Worm (Caenorhabditis elegans) whole organism, late embryonic: ENCODE data around the gene txt-12.
"Not testable (repeated sequence)": the region's sequence is repeated elsewhere in the genome, so short reads cannot be mapped to it uniquely, and the experiment has no call there.

ENCODE experiments used
- C08G9.2 ChIP-seq: sonication (generic microtip); optimal IDR thresholded peaks from 2 replicates; lab custom pipeline; 2016; ENCODE audit warnings: mild to moderate bottlenecking, missing genetic modification characterization, moderate library complexity, missing compliant biosample characterization
- F13H6.1 ChIP-seq: sonication (generic microtip); optimal IDR thresholded peaks from 2 replicates; lab custom pipeline; 2016; ENCODE audit warnings: missing genetic modification characterization, missing compliant biosample characterization
- K02D7.2 ChIP-seq: sonication (generic microtip); optimal IDR thresholded peaks from 2 replicates; lab custom pipeline; 2017; ENCODE audit warnings: mild to moderate bottlenecking, missing genetic modification characterization, missing compliant biosample characterization
- K09A11.1 ChIP-seq: sonication (generic microtip); optimal IDR thresholded peaks from 2 replicates; lab custom pipeline; 2017; ENCODE audit warnings: antibody characterized with exemption, mild to moderate bottlenecking, missing genetic modification characterization, missing compliant biosample characterization; ENCODE audit not compliant: insufficient read depth
- ama-1 ChIP-seq: fragments of 150-350 bp; optimal IDR thresholded peaks from 2 replicates; lab custom pipeline; 2014
- ceh-14 ChIP-seq: sonication (generic microtip); optimal IDR thresholded peaks from 2 replicates; lab custom pipeline; 2016; ENCODE audit warnings: missing genotype, missing genetic modification characterization, missing compliant biosample characterization
- ceh-18 ChIP-seq: sonication (generic microtip); optimal IDR thresholded peaks from 2 replicates; lab custom pipeline; 2016; ENCODE audit warnings: missing genetic modification characterization, missing compliant biosample characterization
- ceh-2 ChIP-seq: sonication (generic microtip); optimal IDR thresholded peaks from 2 replicates; lab custom pipeline; 2016; ENCODE audit warnings: missing genotype, missing genetic modification characterization, missing compliant biosample characterization
- ceh-22 ChIP-seq: sonication (generic microtip); optimal IDR thresholded peaks from 2 replicates; lab custom pipeline; 2017; ENCODE audit warnings: missing biosample characterization, missing genetic modification characterization
- ceh-34 ChIP-seq: sonication (generic microtip); optimal IDR thresholded peaks from 2 replicates; lab custom pipeline; 2016; ENCODE audit warnings: mild to moderate bottlenecking, missing genetic modification characterization, missing compliant biosample characterization
- ceh-48 ChIP-seq: sonication (generic microtip); optimal IDR thresholded peaks from 2 replicates; lab custom pipeline; 2016; ENCODE audit warnings: missing genetic modification characterization, inconsistent platforms, missing compliant biosample characterization
- ceh-6 ChIP-seq: fragments of 200-800 bp; sonication (Bioruptor generic); optimal IDR thresholded peaks from 2 replicates; lab custom pipeline; 2018; ENCODE audit warnings: mild to moderate bottlenecking, missing genetic modification characterization, missing compliant biosample characterization
- ceh-9 ChIP-seq: sonication (generic microtip); optimal IDR thresholded peaks from 2 replicates; lab custom pipeline; 2016; ENCODE audit warnings: mild to moderate bottlenecking, missing genetic modification characterization, inconsistent platforms, missing compliant biosample characterization
- dve-1 ChIP-seq: sonication (generic microtip); optimal IDR thresholded peaks from 2 replicates; lab custom pipeline; 2017; ENCODE audit warnings: antibody characterized with exemption, mild to moderate bottlenecking, missing genetic modification characterization, missing compliant biosample characterization
- elt-2 ChIP-seq: sonication (generic microtip); optimal IDR thresholded peaks from 2 replicates; lab custom pipeline; 2016; ENCODE audit warnings: missing genetic modification reagents, missing genetic modification characterization, missing compliant biosample characterization
- ets-4 ChIP-seq: sonication (generic microtip); optimal IDR thresholded peaks from 2 replicates; lab custom pipeline; 2016; ENCODE audit warnings: missing genetic modification characterization, missing compliant biosample characterization
- hlh-13 ChIP-seq: fragments of 200-800 bp; sonication (Bioruptor generic); optimal IDR thresholded peaks from 2 replicates; lab custom pipeline; 2018; ENCODE audit warnings: mild to moderate bottlenecking, missing genetic modification characterization, missing compliant biosample characterization
- hlh-30 ChIP-seq: sonication (generic microtip); optimal IDR thresholded peaks from 2 replicates; lab custom pipeline; 2017; ENCODE audit warnings: antibody characterized with exemption, missing genetic modification characterization, missing compliant biosample characterization; ENCODE audit not compliant: insufficient read depth
- hlh-6 ChIP-seq: sonication (generic microtip); optimal IDR thresholded peaks from 2 replicates; lab custom pipeline; 2016; ENCODE audit warnings: missing genotype, missing genetic modification characterization, missing compliant biosample characterization
- hlh-8 ChIP-seq: sonication (generic microtip); optimal IDR thresholded peaks from 2 replicates; lab custom pipeline; 2016; ENCODE audit warnings: missing genotype, missing genetic modification characterization, missing compliant biosample characterization
- lim-6 ChIP-seq: sonication (generic microtip); optimal IDR thresholded peaks from 2 replicates; lab custom pipeline; 2016; ENCODE audit warnings: missing genetic modification characterization, missing compliant biosample characterization
- madf-2 ChIP-seq: sonication (generic microtip); optimal IDR thresholded peaks from 2 replicates; lab custom pipeline; 2017; ENCODE audit warnings: missing genetic modification characterization, missing compliant biosample characterization
- nfya-1 ChIP-seq: sonication (generic microtip); optimal IDR thresholded peaks from 2 replicates; lab custom pipeline; 2017; ENCODE audit warnings: missing genetic modification characterization, mild to moderate bottlenecking, missing compliant biosample characterization, antibody characterized with exemption, moderate library complexity
- nhr-11 ChIP-seq: fragments of 150-350 bp; optimal IDR thresholded peaks from 2 replicates; lab custom pipeline; 2014; ENCODE audit warnings: missing biosample characterization, missing genetic modification characterization
- odd-2 ChIP-seq: sonication (generic microtip); optimal IDR thresholded peaks from 2 replicates; lab custom pipeline; 2017; ENCODE audit warnings: antibody characterized with exemption, mild to moderate bottlenecking, missing genetic modification characterization, missing compliant biosample characterization
- pag-3 ChIP-seq: sonication (generic microtip); optimal IDR thresholded peaks from 2 replicates; lab custom pipeline; 2016; ENCODE audit warnings: missing compliant biosample characterization, missing genetic modification characterization, borderline replicate concordance
- pat-9 ChIP-seq: fragments of 200-800 bp; sonication (Bioruptor generic); optimal IDR thresholded peaks from 2 replicates; lab custom pipeline; 2018; ENCODE audit warnings: mild to moderate bottlenecking, missing genetic modification characterization, moderate library complexity, missing compliant biosample characterization
- pqm-1 ChIP-seq: sonication (generic microtip); optimal IDR thresholded peaks from 2 replicates; lab custom pipeline; 2016; ENCODE audit warnings: missing genetic modification characterization, missing compliant biosample characterization
- sox-2 ChIP-seq: fragments of 200-800 bp; sonication (Bioruptor generic); IDR thresholded peaks from 2 replicates; pipeline ENCODE4 v1.3.6; 2022; ENCODE audit warnings: missing genetic modification reagents, missing genetic modification characterization, missing compliant biosample characterization
- tbx-7 ChIP-seq: sonication (generic microtip); optimal IDR thresholded peaks from 2 replicates; lab custom pipeline; 2016; ENCODE audit warnings: missing genotype, missing genetic modification characterization, missing compliant biosample characterization
- unc-3 ChIP-seq, 2 experiments: fragments of 200-800 bp in 1 of 2; sonication (Bioruptor generic) in 1 of 2; sonication (generic microtip) in 1 of 2; conservative IDR thresholded peaks in 1 of 2; optimal IDR thresholded peaks in 1 of 2; 2 replicates each; pipeline versions ENCODE4 v1.3.6 to Lab custom; 2016 to 2022; ENCODE audit warnings: missing compliant biosample characterization in 2 of 2, missing genetic modification characterization in 2 of 2, missing genetic modification reagents in 1 of 2
- unc-86 ChIP-seq: sonication (generic microtip); optimal IDR thresholded peaks from 2 replicates; lab custom pipeline; 2016; ENCODE audit warnings: missing genetic modification characterization, missing compliant biosample characterization
- zip-5 ChIP-seq: sonication (generic microtip); optimal IDR thresholded peaks from 2 replicates; lab custom pipeline; 2016; ENCODE audit warnings: missing genetic modification characterization, missing compliant biosample characterization

Gene txt-12

DNA sequence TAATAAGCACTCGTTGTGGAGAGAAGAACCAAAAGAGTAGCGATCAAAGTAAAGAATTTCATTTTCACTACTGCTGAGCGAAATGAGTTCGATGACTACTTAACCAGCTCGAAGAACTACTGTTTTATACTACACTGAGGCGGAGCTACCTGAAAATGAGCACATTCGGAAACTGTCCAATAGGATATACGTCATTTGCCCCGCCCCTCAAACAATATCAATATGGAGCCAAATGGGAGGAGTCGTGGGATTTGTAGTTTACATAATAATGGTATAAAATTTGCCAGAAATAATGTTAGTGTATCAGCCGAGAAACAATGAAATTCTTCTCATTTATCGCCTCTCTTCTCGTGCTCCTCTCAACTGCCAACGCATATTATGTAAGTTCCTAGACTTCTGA, 3.3 kb upstream of the txt-12 start, which contains the start of the genes C01G10.5 and C01G10.4:
TSS of gene C01G10.5 (minus strand) at position 101 of the 400 bp plus-strand sequence.
TSS of gene C01G10.4 (plus strand) at position 303 of the 400 bp plus-strand sequence.
- no peak for TF ChIP-seq pag-3 (tag; lab: Kevin White, UChicago)
- no peak for TF ChIP-seq pqm-1 (tag; lab: Kevin White, UChicago)
- TF ChIP-seq ceh-6 (GFP tag; lab: Kevin White, UChicago) = no peak
- no peak for TF ChIP-seq unc-86 (tag; lab: Kevin White, UChicago)
- no peak for TF ChIP-seq ceh-48

DNA sequence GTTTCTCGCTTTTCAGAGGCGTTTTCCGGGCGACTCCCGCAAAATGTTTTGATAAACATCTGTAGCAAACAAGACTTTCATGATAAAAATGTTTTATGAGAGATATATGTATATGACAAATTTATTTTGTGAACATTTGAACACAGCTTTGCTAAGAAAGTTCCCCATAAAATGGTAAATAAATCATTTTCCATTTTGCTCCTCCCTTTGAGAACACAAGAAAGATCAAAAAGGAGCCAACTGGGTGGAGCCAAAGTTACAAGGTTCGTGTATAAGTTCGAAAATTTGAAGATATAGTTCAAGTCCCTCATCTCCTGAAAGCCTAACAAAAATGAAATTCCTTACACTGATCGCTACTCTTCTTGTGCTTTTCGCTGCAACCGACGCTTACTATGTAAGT, 2.3 kb upstream of the txt-12 start, which contains the start of gene C01G10.17:
TSS of gene C01G10.17 (plus strand) at position 301 of the 400 bp plus-strand sequence.
- TF ChIP-seq madf-2 (tag; lab: Kevin White, UChicago) (no peak), hlh-6 (tag; lab: Kevin White, UChicago) (no peak), ceh-34 (tag; lab: Kevin White, UChicago) (no peak), ets-4 (no peak)

DNA sequence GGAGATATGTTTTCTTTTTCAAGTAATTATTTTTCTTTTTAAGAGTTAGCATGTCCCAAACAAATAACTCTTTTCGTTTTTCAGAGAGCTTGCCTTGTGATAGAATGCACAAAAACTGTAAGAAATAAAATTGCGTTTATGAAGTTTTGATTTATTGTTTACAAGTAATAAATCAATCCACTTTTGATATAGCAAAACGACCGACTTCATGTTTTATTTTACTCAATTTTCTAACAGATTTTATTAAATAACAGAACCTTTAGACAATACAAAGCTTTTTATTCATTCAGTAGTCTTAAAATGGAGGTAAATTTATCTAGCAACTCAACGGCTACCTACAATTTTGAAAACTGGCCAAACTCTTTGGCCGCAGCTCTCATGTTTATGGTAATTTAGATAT, 2.0 kb downstream of the txt-12 start, which contains the start of gene srx-78:
TSS of gene srx-78 (plus strand) at position 301 of the 400 bp plus-strand sequence.
- TF ChIP-seq hlh-30 (tag; lab: Kevin White, UChicago) = no peak

DNA sequence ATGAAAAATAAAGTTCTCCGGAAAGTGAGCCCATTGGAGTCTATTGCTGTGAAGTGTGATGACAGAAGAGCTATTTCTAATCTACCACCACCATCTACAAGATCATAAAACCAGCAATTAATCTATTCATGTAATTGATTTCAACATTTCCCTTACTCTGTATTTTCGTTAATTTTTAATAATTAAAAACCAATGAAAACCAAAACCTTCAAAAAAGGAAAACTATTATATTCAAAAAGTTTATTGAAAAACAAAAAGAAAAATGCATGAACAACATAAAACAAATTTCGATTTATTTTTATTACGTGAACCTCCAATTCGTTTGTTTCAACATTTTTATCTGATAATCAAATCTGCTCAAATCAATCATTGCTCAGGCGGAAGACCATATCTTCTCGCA, 6.7 kb downstream of the txt-12 start, which contains the start of gene C01G10.1:
TSS of gene C01G10.1 (plus strand) at position 301 of the 400 bp plus-strand sequence.
- no peak for TF ChIP-seq dve-1

DNA sequence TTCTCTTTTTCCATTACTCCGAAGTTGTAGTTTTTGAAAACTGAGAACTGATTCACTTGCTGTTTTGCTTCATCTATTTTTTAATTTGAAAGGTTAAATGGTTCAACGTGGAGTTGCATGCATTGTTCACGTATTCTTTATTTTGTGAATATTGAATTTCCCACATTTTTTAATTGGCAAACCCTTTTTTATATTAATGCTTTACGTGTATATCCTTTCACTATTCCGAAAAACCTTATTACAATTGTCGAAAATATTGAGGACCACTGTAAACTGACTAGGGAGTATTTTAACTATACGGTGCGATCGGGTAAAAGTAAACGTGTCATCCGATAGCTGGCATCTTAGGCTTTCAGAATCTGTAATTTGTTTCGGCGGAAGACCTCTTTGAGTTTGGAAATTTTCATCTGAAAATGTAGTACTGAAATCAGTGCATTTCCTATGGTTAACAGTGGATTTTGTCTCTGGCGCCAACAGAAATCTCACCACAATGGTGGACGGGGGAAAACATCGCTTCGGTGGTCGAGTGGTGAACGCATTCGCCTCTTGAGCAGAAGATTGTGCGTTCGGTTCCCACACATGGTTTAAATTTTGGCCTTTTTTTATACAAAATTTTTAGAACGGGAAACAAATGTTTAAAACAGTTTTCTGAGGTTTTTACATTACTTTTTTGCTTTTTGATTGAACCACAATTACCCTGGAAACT, 13.3 kb downstream of the txt-12 start, which contains the start of gene C01G10.14:
TSS of gene C01G10.14 (minus strand) at position 51 of the 706 bp plus-strand sequence.
- TF ChIP-seq nfya-1 (tag; lab: Kevin White, UChicago); zip-5 (tag; lab: Kevin White, UChicago); lim-6: not testable (repeated sequence)

DNA sequence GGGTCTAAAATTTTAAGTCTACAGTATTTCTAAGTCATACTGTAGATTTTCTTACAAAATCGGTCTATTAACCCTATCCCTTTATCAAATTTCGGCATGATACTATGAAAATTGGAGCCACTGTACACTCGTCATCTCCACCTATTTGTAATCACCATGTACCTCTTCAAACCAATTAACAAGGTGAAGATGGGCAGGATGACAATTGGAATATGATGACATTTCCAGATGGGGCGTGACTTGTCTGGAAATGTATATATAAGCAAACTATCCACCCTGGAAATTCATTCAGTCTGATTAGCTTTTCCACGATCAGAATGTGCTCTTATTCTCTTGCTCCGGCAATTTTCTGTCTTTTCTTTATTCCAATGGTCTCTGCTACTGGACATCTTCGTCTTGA, 16.5 kb downstream of the txt-12 start, which contains the start of gene Y75B12A.2:
TSS of gene Y75B12A.2 (plus strand) at position 301 of the 400 bp plus-strand sequence.
- TF ChIP-seq dve-1 (no peak), ceh-2 (no peak), K02D7.2 (tag; lab: Kevin White, UChicago) (no peak), unc-3 (GFP tag; conservative IDR thresholded peaks at IDR 0.05; lab: Robert Waterston, UW) (no peak), unc-3 (tag; optimal IDR thresholded peaks at IDR 0.05; lab: Kevin White, UChicago) (no peak), K09A11.1 (tag; lab: Kevin White, UChicago) (no peak), tbx-7 (tag; lab: Kevin White, UChicago) (no peak), hlh-8 (tag; lab: Kevin White, UChicago) (no peak), hlh-13 (GFP tag; lab: Kevin White, UChicago) (no peak), lim-6 (no peak), elt-2 (tag; lab: Kevin White, UChicago) (no peak), C08G9.2 (tag; lab: Kevin White, UChicago) (no peak), odd-2 (tag; lab: Kevin White, UChicago) (no peak)

DNA sequence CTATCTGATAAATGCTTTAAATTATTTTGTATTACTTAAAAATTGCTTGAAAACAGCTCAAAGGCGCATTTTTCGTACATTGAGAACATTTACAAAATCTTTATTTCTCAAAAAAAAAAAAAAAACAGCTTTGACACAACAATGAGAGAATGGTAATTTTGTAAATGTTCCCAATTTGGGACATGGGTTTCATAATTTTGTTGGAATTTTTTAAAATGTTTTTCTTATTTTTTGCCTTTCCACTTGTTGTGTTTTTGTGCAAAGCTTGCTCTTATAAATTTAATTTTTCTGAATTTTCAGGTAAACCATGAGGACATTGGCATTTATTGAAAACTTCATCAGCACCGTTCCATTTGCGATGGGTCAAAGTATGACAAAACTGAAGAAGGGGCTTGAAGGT, 18.9 kb downstream of the txt-12 start, which contains the start of gene T01G5.7:
TSS of gene T01G5.7 (plus strand) at position 301 of the 400 bp plus-strand sequence.
- TF ChIP-seq pat-9 (tag; lab: Kevin White, UChicago) (no peak), ceh-9 (no peak), ama-1 (lab: Kevin White, UChicago) (no peak), tbx-7 (tag; lab: Kevin White, UChicago) (no peak), ceh-22 (tag; lab: Kevin White, UChicago) (no peak), elt-2 (tag; lab: Kevin White, UChicago) (no peak), K09A11.1 (tag; lab: Kevin White, UChicago) (no peak), sox-2 (no peak), ceh-18 (tag; lab: Kevin White, UChicago) (no peak), F13H6.1 (no peak), dve-1 (no peak), unc-86 (tag; lab: Kevin White, UChicago) (no peak), unc-3 (GFP tag; conservative IDR thresholded peaks at IDR 0.05; lab: Robert Waterston, UW) (no peak), unc-3 (tag; optimal IDR thresholded peaks at IDR 0.05; lab: Kevin White, UChicago) (no peak), nhr-11 (tag; lab: Kevin White, UChicago) (no peak), hlh-6 (tag; lab: Kevin White, UChicago) (no peak), ceh-14 (tag; lab: Kevin White, UChicago) (no peak)
